Fruit fly (Drosophila melanogaster): ENCODE measurements around the gene Leash.

Gene Leash

DNA sequence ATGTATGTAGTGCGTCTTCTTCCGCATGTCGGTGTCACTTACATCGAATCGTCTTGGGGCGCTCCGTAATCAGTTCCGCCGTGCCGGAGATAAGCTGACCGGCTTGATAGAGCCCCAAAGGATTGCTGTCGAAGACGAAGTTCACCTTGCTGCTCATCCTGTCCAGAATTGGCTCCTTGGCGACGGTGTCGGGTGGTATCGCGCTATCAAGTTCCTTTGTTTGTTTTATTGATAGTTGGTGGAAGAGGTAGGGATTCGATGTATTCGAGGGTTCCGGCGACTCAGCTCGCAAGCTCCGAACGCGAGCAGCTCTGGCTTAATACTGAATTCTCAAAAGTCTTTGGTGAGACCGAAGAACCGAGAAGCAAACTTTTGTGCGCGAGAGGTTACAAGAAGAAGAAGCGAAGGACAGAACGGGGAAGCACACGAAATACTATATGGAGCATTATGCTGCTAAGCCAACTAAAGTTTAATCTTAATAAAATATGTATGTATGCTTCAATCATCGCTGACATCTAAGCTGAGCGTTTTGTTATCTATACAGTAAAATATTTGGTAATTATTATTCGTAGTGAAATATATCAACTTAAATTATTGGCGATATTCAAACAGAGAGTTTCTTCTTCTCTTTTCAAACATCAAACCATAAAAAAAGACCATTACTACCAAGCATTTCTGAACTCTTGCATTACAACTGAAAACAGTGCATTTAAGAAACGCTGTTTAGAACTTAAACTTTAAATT lies 490 bp upstream of the Leash start, which contains the start of gene CG14696:
Gene CG14696, minus strand, starts transcription at position 324 of the 744 bp plus-strand sequence.
- no peak for TF ChIP-seq CG1621 (tag; optimal IDR thresholded peaks at IDR 0.05)
- TF ChIP-seq CG9139 (GFP tag; optimal IDR thresholded peaks at IDR 0.05) = no peak
- TF ChIP-seq Eip78C (GFP tag) = peak; percentile 1
- no peak for TF ChIP-seq Ets96B (tag; optimal IDR thresholded peaks at IDR 0.05)
- TF ChIP-seq CG6854 (GFP tag; optimal IDR thresholded peaks at IDR 0.05) = no peak
- TF ChIP-seq Sox14 (GFP tag; optimal IDR thresholded peaks at IDR 0.05) = peak; percentile 8

DNA sequence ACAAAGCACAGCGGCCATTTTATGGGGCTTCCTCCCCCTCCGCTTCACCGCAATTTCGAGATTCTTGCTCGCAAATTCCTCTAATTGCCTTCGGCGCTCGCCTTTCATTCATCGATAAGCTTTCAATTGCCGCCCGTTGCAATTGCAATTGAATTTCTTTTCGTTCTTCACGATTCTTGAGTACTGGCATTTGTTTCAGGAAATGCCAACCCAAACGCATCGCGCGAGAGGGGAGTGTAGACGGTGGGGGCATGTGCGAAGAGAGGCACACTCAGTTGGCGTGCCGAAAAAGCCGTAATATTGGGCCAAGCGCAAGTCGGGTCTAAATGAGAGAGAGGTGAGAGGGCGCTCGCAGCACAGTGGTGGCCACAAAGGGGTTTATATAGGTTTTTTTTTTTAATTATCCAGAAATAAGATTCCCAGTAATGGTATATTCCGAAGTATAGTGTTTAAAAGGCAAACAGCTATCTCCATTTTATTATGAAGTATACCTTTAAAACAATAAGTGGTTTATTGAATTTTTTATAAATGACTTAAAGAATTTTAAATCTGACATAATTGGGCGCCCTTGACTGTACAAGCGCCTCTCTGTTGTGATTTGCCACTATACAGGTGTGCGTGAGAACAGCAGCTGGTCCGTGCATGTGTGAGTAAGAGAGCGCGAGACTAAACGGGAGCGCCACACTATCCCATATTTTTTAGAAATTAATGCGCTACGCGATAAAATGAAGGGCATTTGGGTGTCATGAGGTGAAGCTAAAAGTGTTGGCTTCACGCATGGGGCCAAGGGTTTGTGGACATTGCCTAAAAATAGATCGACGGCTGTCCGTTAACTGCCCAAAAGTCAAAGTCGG lies 1.3 kb downstream of the Leash start:
- peak; percentile 94 for TF ChIP-seq CG3919 (GFP tag; optimal IDR thresholded peaks at IDR 0.05)
- peak; percentile 92 for TF ChIP-seq CG34406 (GFP tag; optimal IDR thresholded peaks at IDR 0.05)
- TF ChIP-seq CG8319 (GFP tag; optimal IDR thresholded peaks at IDR 0.05) = peak; percentile 77
- peak; percentile 86 for TF ChIP-seq spab (GFP tag; optimal IDR thresholded peaks at IDR 0.05)
- peak; percentile 83 for TF ChIP-seq CG11294 (GFP tag; IDR thresholded peaks at IDR 0.05)
- peak; percentile 90 for TF ChIP-seq achi (GFP tag; optimal IDR thresholded peaks at IDR 0.05)
- TF ChIP-seq Eip93F (GFP tag; optimal IDR thresholded peaks at IDR 0.05) = peak; percentile 67
- TF ChIP-seq CG6854 (GFP tag; optimal IDR thresholded peaks at IDR 0.05) = peak; percentile 76
- peak; percentile 98 for TF ChIP-seq svp (GFP tag)
- peak; percentile 83 to 86 for TF ChIP-seq ss (GFP tag; optimal IDR thresholded peaks at IDR 0.05)
- TF ChIP-seq pdm3 (GFP tag; optimal IDR thresholded peaks at IDR 0.05) = peak; percentile 91
- peak; percentile 86 for TF ChIP-seq eg (GFP tag; IDR thresholded peaks at IDR 0.05)
- TF ChIP-seq esn (GFP tag; optimal IDR thresholded peaks at IDR 0.05) = peak; percentile 94
- TF ChIP-seq Eip78C (GFP tag) = peak; percentile 98
- TF ChIP-seq CG10631 (GFP tag; optimal IDR thresholded peaks at IDR 0.05) = peak; percentile 87
- peak; percentile 91 for TF ChIP-seq cyc (GFP tag; optimal IDR thresholded peaks at IDR 0.05)
- TF ChIP-seq fd85E (GFP tag; optimal IDR thresholded peaks at IDR 0.05) = peak; percentile 80
- TF ChIP-seq Met (GFP tag; optimal IDR thresholded peaks at IDR 0.05) = peak; percentile 95
- peak; percentile 82 for TF ChIP-seq dac (GFP tag; optimal IDR thresholded peaks at IDR 0.05)
- TF ChIP-seq acj6 (GFP tag; optimal IDR thresholded peaks at IDR 0.05) = peak; percentile 89
- peak; percentile 79 for TF ChIP-seq CG6808 (GFP tag; optimal IDR thresholded peaks at IDR 0.05)
- peak; percentile 93 for TF ChIP-seq Sox102F (GFP tag; optimal IDR thresholded peaks at IDR 0.05)
- peak; percentile 80 for TF ChIP-seq CG9139 (GFP tag; optimal IDR thresholded peaks at IDR 0.05)
- TF ChIP-seq Ets96B (tag; optimal IDR thresholded peaks at IDR 0.05) = peak; percentile 81
- TF ChIP-seq CG8632 (GFP tag; optimal IDR thresholded peaks at IDR 0.05) = peak; percentile 88
- TF ChIP-seq CG11902 (GFP tag; optimal IDR thresholded peaks at IDR 0.05) = peak; percentile 80
- TF ChIP-seq Sox14 (GFP tag; optimal IDR thresholded peaks at IDR 0.05) = peak; percentile 85
- TF ChIP-seq vri (GFP tag; optimal IDR thresholded peaks at IDR 0.05) = peak; percentile 89
- TF ChIP-seq CG32006 (GFP tag; optimal IDR thresholded peaks at IDR 0.05) = peak; percentile 93
- TF ChIP-seq CG11762 (GFP tag; optimal IDR thresholded peaks at IDR 0.05; ENCODE audit: insufficient read depth) = peak; percentile 86
- peak; percentile 93 for TF ChIP-seq OdsH (GFP tag; optimal IDR thresholded peaks at IDR 0.05)
- peak; percentile 81 for TF ChIP-seq fd59A (GFP tag; optimal IDR thresholded peaks at IDR 0.05)
- TF ChIP-seq Gug (GFP tag; IDR thresholded peaks at IDR 0.05) = peak; percentile 86
- TF ChIP-seq Sox15 (GFP tag; optimal IDR thresholded peaks at IDR 0.05) = peak; percentile 84
- TF ChIP-seq fkh (GFP tag; optimal IDR thresholded peaks at IDR 0.05) = peak; percentile 71
- peak; percentile 94 for TF ChIP-seq Hr4 (GFP tag; optimal IDR thresholded peaks at IDR 0.05)
- peak; percentile 62 for TF ChIP-seq dsx (GFP tag; optimal IDR thresholded peaks at IDR 0.05; ENCODE audit: poor library complexity, severe bottlenecking)
- TF ChIP-seq topi (GFP tag; optimal IDR thresholded peaks at IDR 0.05) = peak; percentile 93
- peak; percentile 93 for TF ChIP-seq net (GFP tag; optimal IDR thresholded peaks at IDR 0.05)
- peak; percentile 90 for TF ChIP-seq CG6276 (GFP tag; optimal IDR thresholded peaks at IDR 0.05)
- TF ChIP-seq Blimp-1 (GFP tag; optimal IDR thresholded peaks at IDR 0.05) = peak; percentile 57
- peak; percentile 81 for TF ChIP-seq CG4318 (GFP tag; optimal IDR thresholded peaks at IDR 0.05)
- TF ChIP-seq Hr39 (GFP tag; optimal IDR thresholded peaks at IDR 0.05) = peak; percentile 91
- TF ChIP-seq CG31627 (GFP tag; optimal IDR thresholded peaks at IDR 0.05) = peak; percentile 94
- TF ChIP-seq CG1621 (tag; optimal IDR thresholded peaks at IDR 0.05) = peak; percentile 70
